Fruit fly (Drosophila melanogaster) whole organism: ENCODE data around the gene Cad89D.

Source experiments
- CG8478 ChIP-seq: fragments of >200 bp; optimal IDR thresholded peaks from 2 replicates; lab custom pipeline; 2018; ENCODE audit warnings: inconsistent platforms
- Dll ChIP-seq: fragments of >200 bp; optimal IDR thresholded peaks from 2 replicates; lab custom pipeline; 2017
- EcR ChIP-seq, 2 experiments: fragments of >200 bp; optimal IDR thresholded peaks; 2 replicates each; lab custom pipeline; 2017; ENCODE audit warnings: missing biosample characterization in 2 of 2, missing genetic modification characterization in 2 of 2, missing genetic modification reagents in 2 of 2
- usp ChIP-seq: fragments of >200 bp; optimal IDR thresholded peaks from 2 replicates; lab custom pipeline; 2017; ENCODE audit warnings: missing biosample characterization, missing genetic modification characterization, mixed read lengths

dm6 chr3R:16482276-16482675 is 12.9 kb downstream of the Cad89D start, which contains the start of gene Sdhaf3:
- TF ChIP-seq EcR (GFP tag; optimal IDR thresholded peaks at IDR 0.05; lab: Kevin White, UChicago): no peak
- TF ChIP-seq CG8478 (lab: Kevin White, UChicago): no peak
- TF ChIP-seq usp (GFP tag; lab: Kevin White, UChicago): no peak
- TF ChIP-seq Dll (lab: Kevin White, UChicago): no peak
